Fruit fly (Drosophila melanogaster): ENCODE measurements around the gene Rpn7.

Rpn7 gene

dm6 chr3R:22447874-22448254 lies 14.0 kb downstream of the Rpn7 start, which contains the start of gene CG34376 (continued):
- TF ChIP-seq Ada2b (GFP tag; IDR thresholded peaks at IDR 0.05) (peak; percentile 48), CG11695 (GFP tag; IDR thresholded peaks at IDR 0.05) (peak; percentile 36; the same call in 1 of the 3 replicates), zfh1 (GFP tag; IDR thresholded peaks at IDR 0.05) (peak; percentile 71), sim (GFP tag; IDR thresholded peaks at IDR 0.05) (no peak), CG12391 (tag; optimal IDR thresholded peaks at IDR 0.05) (peak; percentile 69), Fer1 (GFP tag; optimal IDR thresholded peaks at IDR 0.05) (peak; percentile 17), CG2875 (GFP tag; optimal IDR thresholded peaks at IDR 0.05) (peak; percentile 6), CG10267 (tag; optimal IDR thresholded peaks at IDR 0.05) (peak; percentile 66), CG33557 (GFP tag; optimal IDR thresholded peaks at IDR 0.05) (no peak), CG17912 (GFP tag; optimal IDR thresholded peaks at IDR 0.05) (peak; percentile 60), CG4820 (GFP tag; optimal IDR thresholded peaks at IDR 0.05) (no peak), insv (GFP tag; optimal IDR thresholded peaks at IDR 0.05) (peak in 1 of 2 experiments; percentile 39), stwl (tag; optimal IDR thresholded peaks at IDR 0.05) (peak; percentile 64), CG3995 (GFP tag; optimal IDR thresholded peaks at IDR 0.05) (peak; percentile 98), CG9932 (GFP tag; IDR thresholded peaks at IDR 0.05) (peak; percentile 51), crp (GFP tag; optimal IDR thresholded peaks at IDR 0.05) (peak in 1 of 2 experiments; percentile 66), ash1 (GFP tag; optimal IDR thresholded peaks at IDR 0.05) (peak; percentile 72), en (GFP tag; optimal IDR thresholded peaks at IDR 0.05) (no peak), C15 (GFP tag; IDR thresholded peaks at IDR 0.05) (no peak), bab2 (GFP tag; optimal IDR thresholded peaks at IDR 0.05) (no peak), gro (GFP tag; optimal IDR thresholded peaks at IDR 0.05) (peak; percentile 55), Med (GFP tag) (peak; percentile 90), ftz-f1 (GFP tag; optimal IDR thresholded peaks at IDR 0.05) (no peak), CG30020 (tag; optimal IDR thresholded peaks at IDR 0.05) (peak; percentile 11), pros (GFP tag; optimal IDR thresholded peaks at IDR 0.05) (no peak), sqz (GFP tag; optimal IDR thresholded peaks at IDR 0.05) (peak; percentile 42), unpg (GFP tag; optimal IDR thresholded peaks at IDR 0.05) (peak; percentile 28), CG7987 (GFP tag; optimal IDR thresholded peaks at IDR 0.05) (peak; percentile 49), CoRest (tag; optimal IDR thresholded peaks at IDR 0.05) (peak; percentile 62), pzg (GFP tag; optimal IDR thresholded peaks at IDR 0.05) (peak; percentile 68), Ssrp (tag; optimal IDR thresholded peaks at IDR 0.05) (no peak), CG2712 (tag; optimal IDR thresholded peaks at IDR 0.05) (peak; percentile 29), CG18599 (GFP tag; optimal IDR thresholded peaks at IDR 0.05) (peak; percentile 49), CG18619 (GFP tag; optimal IDR thresholded peaks at IDR 0.05) (no peak), CG2202 (tag; optimal IDR thresholded peaks at IDR 0.05) (no peak), CG1024 (GFP tag; IDR thresholded peaks at IDR 0.05) (0 out of 2 replicates have a peak, but pooled peaks have one; percentile 5), YL-1 (GFP tag; optimal IDR thresholded peaks at IDR 0.05) (peak; percentile 48), Myb (GFP tag; optimal IDR thresholded peaks at IDR 0.05) (peak; percentile 50), scrt (GFP tag; optimal IDR thresholded peaks at IDR 0.05) (peak; percentile 18), wdn (GFP tag; IDR thresholded peaks at IDR 0.05) (0 out of 2 replicates have a peak, but pooled peaks have one; percentile 39), CG15601 (tag; optimal IDR thresholded peaks at IDR 0.05) (peak; percentile 50), Sry-δ (GFP tag; optimal IDR thresholded peaks at IDR 0.05) (peak; percentile 30), zen2 (GFP tag; IDR thresholded peaks at IDR 0.05; ENCODE audit: partially characterized antibody) (no peak), Ptx1 (GFP tag; IDR thresholded peaks at IDR 0.05) (peak; percentile 36; the same call in 1 of the 2 replicates), CG8388 (GFP tag; optimal IDR thresholded peaks at IDR 0.05) (no peak), Abd-B (GFP tag; optimal IDR thresholded peaks at IDR 0.05) (peak; percentile 35), nmo (GFP tag; optimal IDR thresholded peaks at IDR 0.05) (peak; percentile 58), pb (GFP tag; optimal IDR thresholded peaks at IDR 0.05) (peak; percentile 45), CG6813 (GFP tag; optimal IDR thresholded peaks at IDR 0.05) (peak; percentile 45), CG11093 (GFP tag; IDR thresholded peaks at IDR 0.05) (no peak)
